Worm (Caenorhabditis elegans): ENCODE measurements around the gene oac-46.

oac-46 gene

ce11 chrII:8895895-8896294 is 44.0 kb upstream of the oac-46 start:
- TF ChIP-seq lin-39 (tag; optimal IDR thresholded peaks at IDR 0.05) (no peak), fos-1 (tag; optimal IDR thresholded peaks at IDR 0.05) (peak; percentile 47)

- TF ChIP-seq nhr-10 (tag; optimal IDR thresholded peaks at IDR 0.05), result no peak
- no peak for TF ChIP-seq F13H6.1 (tag; optimal IDR thresholded peaks at IDR 0.05)
- TF ChIP-seq mdl-1 (tag; optimal IDR thresholded peaks at IDR 0.05), result no peak
- no peak for TF ChIP-seq gmeb-1 (tag; optimal IDR thresholded peaks at IDR 0.05)
- no peak for TF ChIP-seq lin-11 (tag; optimal IDR thresholded peaks at IDR 0.05)
- TF ChIP-seq nhr-77 (tag; optimal IDR thresholded peaks at IDR 0.05), result no peak
These were observed 43.5 kb upstream of the oac-46 start for ce11 chrII:8895398-8895797.

DNA sequence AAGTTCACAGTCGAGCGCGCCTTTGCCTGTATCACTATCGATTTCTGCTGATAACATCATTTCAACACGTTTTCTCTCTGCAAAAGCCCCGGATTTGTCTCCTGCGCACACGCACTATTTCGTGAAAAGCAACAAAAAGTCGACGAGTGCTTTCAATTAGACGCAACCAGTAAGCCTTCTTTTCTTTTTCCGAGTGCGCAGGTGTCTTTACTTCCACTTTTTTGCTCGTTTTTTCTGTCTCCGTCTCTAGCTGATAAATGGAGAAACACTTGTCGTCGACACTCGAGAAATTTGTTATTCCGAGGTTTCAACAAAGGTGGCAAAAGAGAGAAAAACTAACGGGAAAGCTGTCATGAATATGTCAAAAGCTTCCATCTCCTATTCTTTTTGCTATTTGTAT is 39.7 kb upstream of the oac-46 start:
- no peak for TF ChIP-seq nhr-12 (tag; optimal IDR thresholded peaks at IDR 0.05)
- no peak for TF ChIP-seq lin-39 (tag; optimal IDR thresholded peaks at IDR 0.05)
- TF ChIP-seq C34F6.9 (tag; optimal IDR thresholded peaks at IDR 0.05), result peak; percentile 19
- peak; percentile 6 for TF ChIP-seq lin-11 (tag; optimal IDR thresholded peaks at IDR 0.05)
- TF ChIP-seq nhr-129 (tag; optimal IDR thresholded peaks at IDR 0.05), result peak; percentile 8

DNA sequence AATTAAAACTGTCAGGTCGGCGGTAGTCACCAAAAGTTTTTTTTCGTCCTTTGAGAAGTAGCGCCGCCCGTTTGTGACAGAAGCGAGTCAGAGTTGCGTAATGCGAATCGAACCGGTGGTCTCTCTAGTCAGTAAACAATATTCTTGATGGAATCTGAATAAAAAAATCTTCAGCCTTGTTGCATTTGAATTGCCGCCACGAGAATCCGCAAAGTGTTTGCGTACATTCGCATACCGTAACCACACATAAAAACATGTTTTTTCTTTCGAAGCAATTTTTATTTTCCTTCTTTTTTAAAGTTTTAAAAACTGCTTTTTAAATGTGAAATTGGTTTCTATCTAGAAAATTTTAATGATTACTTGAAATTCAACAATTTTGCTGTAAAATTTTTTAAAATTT is 39.1 kb upstream of the oac-46 start:
- no peak for TF ChIP-seq fos-1 (tag; optimal IDR thresholded peaks at IDR 0.05)
- peak in 1 of 2 experiments; percentile 39 for TF ChIP-seq lsy-2 (tag; optimal IDR thresholded peaks at IDR 0.05)

ce11 chrII:8890530-8890929 is 38.6 kb upstream of the oac-46 start:
- no peak for TF ChIP-seq ceh-82 (tag; optimal IDR thresholded peaks at IDR 0.05)
- TF ChIP-seq ZK546.5 (tag; optimal IDR thresholded peaks at IDR 0.05), result no peak
- no peak for TF ChIP-seq ztf-4 (tag; optimal IDR thresholded peaks at IDR 0.05)
- no peak for TF ChIP-seq ceh-16 (tag; optimal IDR thresholded peaks at IDR 0.05)
- no peak for TF ChIP-seq nhr-77 (tag; optimal IDR thresholded peaks at IDR 0.05)
- TF ChIP-seq nhr-6 (tag; optimal IDR thresholded peaks at IDR 0.05), result no peak
- TF ChIP-seq elt-3 (tag; optimal IDR thresholded peaks at IDR 0.05), result no peak
- TF ChIP-seq peb-1 (tag; optimal IDR thresholded peaks at IDR 0.05), result no peak
- TF ChIP-seq C34F6.9 (tag; optimal IDR thresholded peaks at IDR 0.05), result no peak
- no peak for TF ChIP-seq nhr-10 (tag; optimal IDR thresholded peaks at IDR 0.05)
- TF ChIP-seq ztf-1 (GFP tag; conservative IDR thresholded peaks at IDR 0.05), result no peak
- TF ChIP-seq nhr-25 (tag; optimal IDR thresholded peaks at IDR 0.05), result no peak
- TF ChIP-seq lsy-2 (tag; optimal IDR thresholded peaks at IDR 0.05), result no peak
- no peak for TF ChIP-seq nhr-237 (tag; optimal IDR thresholded peaks at IDR 0.05)
- no peak for TF ChIP-seq sma-3 (GFP tag; optimal IDR thresholded peaks at IDR 0.05)
- TF ChIP-seq lin-39 (tag; optimal IDR thresholded peaks at IDR 0.05), result no peak
- no peak for TF ChIP-seq lin-11 (tag; optimal IDR thresholded peaks at IDR 0.05)
- TF ChIP-seq mbf-1 (tag; optimal IDR thresholded peaks at IDR 0.05), result no peak
- TF ChIP-seq sem-4 (tag; optimal IDR thresholded peaks at IDR 0.05), result no peak

- TF ChIP-seq nhr-237 (tag; optimal IDR thresholded peaks at IDR 0.05) (no peak), dmd-4 (tag; optimal IDR thresholded peaks at IDR 0.05) (no peak), alr-1 (tag; optimal IDR thresholded peaks at IDR 0.05) (no peak), ztf-4 (tag; optimal IDR thresholded peaks at IDR 0.05) (no peak), zag-1 (tag; optimal IDR thresholded peaks at IDR 0.05) (no peak), nhr-129 (tag; optimal IDR thresholded peaks at IDR 0.05) (no peak), nhr-11 (tag; optimal IDR thresholded peaks at IDR 0.05) (no peak), mbf-1 (tag; optimal IDR thresholded peaks at IDR 0.05) (no peak), nhr-12 (tag; optimal IDR thresholded peaks at IDR 0.05) (no peak)
These were observed 38.1 kb upstream of the oac-46 start for ce11 chrII:8890017-8890416.

DNA sequence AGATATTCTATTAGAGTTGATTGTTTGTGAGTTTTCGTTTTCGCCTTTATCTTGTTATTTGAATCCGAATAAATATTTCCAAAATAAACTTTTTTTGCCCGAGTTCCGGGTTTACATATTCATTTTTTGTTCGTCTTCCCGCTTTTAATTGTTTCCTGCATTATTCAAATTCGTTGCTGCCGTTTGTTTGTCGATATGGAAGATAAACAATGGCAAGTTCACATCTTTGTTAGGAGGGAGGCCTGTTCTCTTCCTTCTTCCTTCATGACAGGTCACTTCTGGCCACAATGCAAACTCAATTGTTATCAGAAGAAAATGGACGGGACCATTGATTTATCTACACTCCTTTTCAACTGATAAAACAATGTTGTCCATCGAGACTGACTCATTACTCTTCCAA is 37.7 kb upstream of the oac-46 start:
- TF ChIP-seq nhr-6 (tag; optimal IDR thresholded peaks at IDR 0.05), result no peak
- no peak for TF ChIP-seq elt-1 (tag; optimal IDR thresholded peaks at IDR 0.05)
- no peak for TF ChIP-seq peb-1 (tag; optimal IDR thresholded peaks at IDR 0.05)
- no peak for TF ChIP-seq ztf-4 (tag; optimal IDR thresholded peaks at IDR 0.05)
- TF ChIP-seq ztf-1 (GFP tag; conservative IDR thresholded peaks at IDR 0.05), result no peak

All from whole organism, L2 larva.